Fruit fly (Drosophila melanogaster): ENCODE measurements around the gene CG14073.
A peak's percentile ranks its signal among the peaks of the same experiment; 100 is the strongest.

CG14073 gene

DNA sequence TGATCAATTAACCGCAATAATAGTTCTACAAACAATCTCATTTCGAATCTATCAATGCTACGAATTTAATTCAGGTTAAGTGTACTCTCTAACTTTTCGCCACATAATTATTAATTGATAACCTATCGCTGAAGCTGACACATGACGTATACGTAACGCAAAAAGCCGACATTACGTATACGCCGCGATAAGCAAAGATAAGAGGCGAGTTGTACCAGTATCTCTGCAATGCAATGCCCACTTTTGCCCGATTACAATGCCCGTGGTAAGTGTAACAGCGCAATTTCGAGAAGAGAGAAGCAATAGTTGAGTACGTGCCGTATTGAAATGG, 28.5 kb downstream of the CG14073 start:
- no peak for TF ChIP-seq Hr78 (GFP tag; optimal IDR thresholded peaks at IDR 0.05)
- TF ChIP-seq h (GFP tag; optimal IDR thresholded peaks at IDR 0.05): no peak
- no peak for TF ChIP-seq fru (GFP tag; optimal IDR thresholded peaks at IDR 0.05)
- TF ChIP-seq sv (GFP tag; optimal IDR thresholded peaks at IDR 0.05): no peak
- TF ChIP-seq sage (GFP tag; optimal IDR thresholded peaks at IDR 0.05): no peak
- TF ChIP-seq foxo (GFP tag; optimal IDR thresholded peaks at IDR 0.05): no peak
- TF ChIP-seq Dfd (GFP tag; optimal IDR thresholded peaks at IDR 0.05): no peak
- no peak for TF ChIP-seq lola (GFP tag; optimal IDR thresholded peaks at IDR 0.05)
- no peak for TF ChIP-seq psq (GFP tag; optimal IDR thresholded peaks at IDR 0.05)
- no peak for TF ChIP-seq usp (GFP tag; optimal IDR thresholded peaks at IDR 0.05)
- TF ChIP-seq jim (GFP tag; optimal IDR thresholded peaks at IDR 0.05): no peak
- no peak for TF ChIP-seq Hr83 (GFP tag; optimal IDR thresholded peaks at IDR 0.05; ENCODE audit: poor library complexity, severe bottlenecking)
- TF ChIP-seq rgr (GFP tag; optimal IDR thresholded peaks at IDR 0.05): no peak
- TF ChIP-seq woc (GFP tag; optimal IDR thresholded peaks at IDR 0.05): no peak

DNA sequence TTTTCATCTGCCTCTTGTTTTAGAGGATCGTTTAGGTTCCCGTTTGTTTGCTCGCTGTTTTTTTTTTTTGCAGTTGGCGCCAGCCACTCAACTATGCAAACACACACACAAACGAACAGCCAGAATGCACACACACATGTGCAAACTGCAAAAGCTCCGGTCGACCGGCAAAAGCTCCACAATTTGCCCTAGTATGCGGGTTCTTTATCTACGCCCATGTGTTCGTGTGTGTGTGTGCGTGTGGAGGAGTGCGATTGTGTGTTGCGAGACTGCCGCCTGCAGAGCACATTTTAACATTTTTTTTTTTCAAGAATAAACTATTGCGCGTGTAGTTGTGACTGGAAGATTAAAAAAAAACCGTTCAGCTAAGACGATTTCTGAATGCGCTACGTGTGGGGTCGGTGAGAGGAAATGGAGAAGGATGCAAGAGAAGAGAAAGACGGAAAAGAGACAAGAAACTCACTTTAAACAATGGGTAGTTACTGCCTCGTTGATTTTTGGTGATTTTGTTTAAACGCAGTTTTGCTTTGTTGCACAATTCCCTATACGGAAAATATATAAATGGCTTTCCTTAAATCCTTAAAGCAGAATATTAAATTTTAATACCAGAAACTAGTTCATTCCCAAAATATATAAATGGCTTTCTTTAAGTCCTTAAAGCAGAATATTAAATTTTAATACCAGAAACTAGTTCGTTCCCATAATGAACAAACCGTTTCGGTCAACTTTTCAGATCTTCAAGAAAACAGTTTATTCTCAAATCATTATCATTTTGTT, 29.1 kb downstream of the CG14073 start:
- TF ChIP-seq GATAd (GFP tag; optimal IDR thresholded peaks at IDR 0.05) (no peak), Dfd (GFP tag; optimal IDR thresholded peaks at IDR 0.05) (no peak), fru (GFP tag; optimal IDR thresholded peaks at IDR 0.05) (no peak), foxo (GFP tag; optimal IDR thresholded peaks at IDR 0.05) (no peak), br (GFP tag; optimal IDR thresholded peaks at IDR 0.05) (no peak), dsf (GFP tag; optimal IDR thresholded peaks at IDR 0.05; ENCODE audit: borderline replicate concordance) (no peak), tai (GFP tag; optimal IDR thresholded peaks at IDR 0.05) (no peak), h (GFP tag; optimal IDR thresholded peaks at IDR 0.05) (peak; percentile 24), brk (GFP tag; optimal IDR thresholded peaks at IDR 0.05) (no peak), psq (GFP tag; optimal IDR thresholded peaks at IDR 0.05) (peak; percentile 5), ey (GFP tag; optimal IDR thresholded peaks at IDR 0.05) (no peak), CG32264 (GFP tag; optimal IDR thresholded peaks at IDR 0.05) (no peak), Dif (GFP tag; optimal IDR thresholded peaks at IDR 0.05; ENCODE audit: partially characterized antibody) (no peak), Hr83 (GFP tag; optimal IDR thresholded peaks at IDR 0.05; ENCODE audit: poor library complexity, severe bottlenecking) (no peak), Vsx2 (GFP tag; optimal IDR thresholded peaks at IDR 0.05; ENCODE audit: partially characterized antibody) (no peak), CrebA (GFP tag; optimal IDR thresholded peaks at IDR 0.05; ENCODE audit: borderline replicate concordance) (peak; percentile 15), pan (optimal IDR thresholded peaks at IDR 0.05) (no peak), jim (GFP tag; optimal IDR thresholded peaks at IDR 0.05) (no peak), sage (GFP tag; optimal IDR thresholded peaks at IDR 0.05) (no peak), OdsH (GFP tag; optimal IDR thresholded peaks at IDR 0.05) (no peak), rgr (GFP tag; optimal IDR thresholded peaks at IDR 0.05) (no peak), usp (GFP tag; optimal IDR thresholded peaks at IDR 0.05) (no peak)

dm6 chr3L:18790630-18791167, 29.8 kb downstream of the CG14073 start:
- TF ChIP-seq Rel (GFP tag; optimal IDR thresholded peaks at IDR 0.05): no peak
- TF ChIP-seq Rel (tag; optimal IDR thresholded peaks at IDR 0.05): peak; percentile 8
- no peak for TF ChIP-seq Myc (optimal IDR thresholded peaks at IDR 0.05)
- TF ChIP-seq lola (GFP tag; optimal IDR thresholded peaks at IDR 0.05): no peak
- TF ChIP-seq Dfd (GFP tag; optimal IDR thresholded peaks at IDR 0.05): no peak
- no peak for TF ChIP-seq dl (GFP tag; optimal IDR thresholded peaks at IDR 0.05; ENCODE audit: insufficient read depth in 1 of 2, partially characterized antibody in 2 of 2)
- peak; percentile 47 for TF ChIP-seq CG9705 (GFP tag; optimal IDR thresholded peaks at IDR 0.05)
- TF ChIP-seq sage (GFP tag; optimal IDR thresholded peaks at IDR 0.05): no peak
- no peak for TF ChIP-seq N (GFP tag; optimal IDR thresholded peaks at IDR 0.05)
- TF ChIP-seq psq (GFP tag; optimal IDR thresholded peaks at IDR 0.05): peak; percentile 59
- no peak for TF ChIP-seq jim (GFP tag; optimal IDR thresholded peaks at IDR 0.05)
- TF ChIP-seq br (GFP tag; optimal IDR thresholded peaks at IDR 0.05): peak; percentile 35
- TF ChIP-seq Jra (GFP tag; optimal IDR thresholded peaks at IDR 0.05): no peak
- no peak for TF ChIP-seq usp (GFP tag; optimal IDR thresholded peaks at IDR 0.05)
- no peak for TF ChIP-seq sv (GFP tag; optimal IDR thresholded peaks at IDR 0.05)
- TF ChIP-seq Hr83 (GFP tag; optimal IDR thresholded peaks at IDR 0.05; ENCODE audit: poor library complexity, severe bottlenecking): no peak
- no peak for TF ChIP-seq CG32264 (GFP tag; optimal IDR thresholded peaks at IDR 0.05)
- no peak for TF ChIP-seq ey (GFP tag; optimal IDR thresholded peaks at IDR 0.05)
- TF ChIP-seq rgr (GFP tag; optimal IDR thresholded peaks at IDR 0.05): peak; percentile 55
- TF ChIP-seq Hnf4 (GFP tag; optimal IDR thresholded peaks at IDR 0.05): peak; percentile 41
- TF ChIP-seq foxo (GFP tag; optimal IDR thresholded peaks at IDR 0.05): no peak
- no peak for TF ChIP-seq Abd-B (GFP tag; optimal IDR thresholded peaks at IDR 0.05)
- TF ChIP-seq pan (optimal IDR thresholded peaks at IDR 0.05): no peak
- no peak for TF ChIP-seq Hr78 (GFP tag; optimal IDR thresholded peaks at IDR 0.05)
- no peak for TF ChIP-seq woc (GFP tag; optimal IDR thresholded peaks at IDR 0.05)
- TF ChIP-seq dsf (GFP tag; optimal IDR thresholded peaks at IDR 0.05; ENCODE audit: borderline replicate concordance): no peak
- TF ChIP-seq tai (GFP tag; optimal IDR thresholded peaks at IDR 0.05): peak; percentile 60
- peak; percentile 4 for TF ChIP-seq CrebA (GFP tag; optimal IDR thresholded peaks at IDR 0.05; ENCODE audit: borderline replicate concordance)
- peak; percentile 25 for TF ChIP-seq h (GFP tag; optimal IDR thresholded peaks at IDR 0.05)
- no peak for TF ChIP-seq Vsx2 (GFP tag; optimal IDR thresholded peaks at IDR 0.05; ENCODE audit: partially characterized antibody)
- no peak for TF ChIP-seq fru (GFP tag; optimal IDR thresholded peaks at IDR 0.05)
- TF ChIP-seq HLH106 (tag; optimal IDR thresholded peaks at IDR 0.05): no peak
- TF ChIP-seq Mio (GFP tag; optimal IDR thresholded peaks at IDR 0.05): no peak
- peak; percentile 31 for TF ChIP-seq brk (GFP tag; optimal IDR thresholded peaks at IDR 0.05)
- TF ChIP-seq OdsH (GFP tag; optimal IDR thresholded peaks at IDR 0.05): peak; percentile 32
- TF ChIP-seq dmrt93B (GFP tag; optimal IDR thresholded peaks at IDR 0.05): peak; percentile 15
- no peak for TF ChIP-seq GATAd (GFP tag; optimal IDR thresholded peaks at IDR 0.05)
- no peak for TF ChIP-seq Dif (GFP tag; optimal IDR thresholded peaks at IDR 0.05; ENCODE audit: partially characterized antibody)
- peak; percentile 27 for TF ChIP-seq Sp1 (GFP tag; optimal IDR thresholded peaks at IDR 0.05)
